Worm (Caenorhabditis elegans) whole organism, mixed stage, embryonic: ENCODE results near the gene rde-12.
A peak's percentile ranks its signal among the peaks of the same experiment; 100 is the strongest.

Experiments used
- M03D4.4 ChIP-seq: sonication (generic microtip); optimal IDR thresholded peaks from 2 replicates; lab custom pipeline; 2017; ENCODE audit warnings: mild to moderate bottlenecking, missing genetic modification characterization, missing compliant biosample characterization
- bed-3 ChIP-seq: fragments of 200-800 bp; sonication (Bioruptor generic); optimal IDR thresholded peaks from 3 replicates; lab custom pipeline; 2018; ENCODE audit warnings: mild to moderate bottlenecking, missing genetic modification characterization, moderate library complexity, missing compliant biosample characterization
- blmp-1 ChIP-seq: fragments of 150-350 bp; optimal IDR thresholded peaks from 2 replicates; lab custom pipeline; 2014; ENCODE audit warnings: missing biosample characterization, missing genetic modification characterization
- ceh-39 ChIP-seq: fragments of 150-350 bp; optimal IDR thresholded peaks from 2 replicates; lab custom pipeline; 2014; ENCODE audit warnings: missing biosample characterization, missing genetic modification characterization
- ceh-43 ChIP-seq: fragments of 200-800 bp; sonication (Bioruptor generic); optimal IDR thresholded peaks from 2 replicates; lab custom pipeline; 2018; ENCODE audit warnings: mild to moderate bottlenecking, missing genetic modification characterization, moderate library complexity, missing compliant biosample characterization
- ceh-83 ChIP-seq: fragments of 200-800 bp; sonication (Bioruptor generic); optimal IDR thresholded peaks from 2 replicates; lab custom pipeline; 2018; ENCODE audit warnings: mild to moderate bottlenecking, missing genetic modification characterization, missing compliant biosample characterization
- ces-1 ChIP-seq: fragments of 150-350 bp; optimal IDR thresholded peaks from 2 replicates; lab custom pipeline; 2014; ENCODE audit warnings: missing biosample characterization, missing genetic modification reagents, missing genetic modification characterization
- cnd-1 ChIP-seq: fragments of 200-800 bp; sonication (Bioruptor generic); optimal IDR thresholded peaks from 2 replicates; lab custom pipeline; 2018; ENCODE audit warnings: mild to moderate bottlenecking, missing genetic modification characterization, missing compliant biosample characterization
- drap-1 ChIP-seq: fragments of 200-800 bp; sonication (Bioruptor generic); optimal IDR thresholded peaks from 3 replicates; lab custom pipeline; 2018; ENCODE audit warnings: mild to moderate bottlenecking, missing genetic modification characterization, missing compliant biosample characterization
- elt-1 ChIP-seq: sonication (generic microtip); optimal IDR thresholded peaks from 2 replicates; lab custom pipeline; 2017; ENCODE audit warnings: missing genetic modification characterization, mild to moderate bottlenecking, missing compliant biosample characterization, antibody characterized with exemption, moderate library complexity, borderline replicate concordance; ENCODE audit not compliant: insufficient read depth
- elt-3 ChIP-seq: fragments of 150-350 bp; optimal IDR thresholded peaks from 2 replicates; lab custom pipeline; 2014; ENCODE audit warnings: missing biosample characterization, missing genetic modification characterization
- flh-1 ChIP-seq: fragments of 200-800 bp; sonication (Bioruptor generic); optimal IDR thresholded peaks from 2 replicates; lab custom pipeline; 2018; ENCODE audit warnings: mild to moderate bottlenecking, missing genetic modification characterization, moderate library complexity, missing compliant biosample characterization
- ham-2 ChIP-seq: fragments of 200-800 bp; sonication (Bioruptor generic); optimal IDR thresholded peaks from 2 replicates; lab custom pipeline; 2018; ENCODE audit warnings: mild to moderate bottlenecking, missing genetic modification characterization, missing compliant biosample characterization
- hlh-1 ChIP-seq: fragments of 150-350 bp; optimal IDR thresholded peaks from 2 replicates; lab custom pipeline; 2014; ENCODE audit warnings: missing biosample characterization, missing genetic modification reagents, missing genetic modification characterization
- lin-13 ChIP-seq: fragments of 150-350 bp; optimal IDR thresholded peaks from 2 replicates; lab custom pipeline; 2014; ENCODE audit warnings: missing biosample characterization, missing genetic modification characterization
- lin-32 ChIP-seq: fragments of 200-800 bp; sonication (Bioruptor generic); optimal IDR thresholded peaks from 2 replicates; lab custom pipeline; 2018; ENCODE audit warnings: mild to moderate bottlenecking, missing genetic modification characterization, missing compliant biosample characterization
- lsy-2 ChIP-seq: fragments of 150-350 bp; optimal IDR thresholded peaks from 2 replicates; lab custom pipeline; 2014; ENCODE audit warnings: missing biosample characterization, missing genetic modification characterization
- mab-5 ChIP-seq: fragments of 150-350 bp; optimal IDR thresholded peaks from 2 replicates; lab custom pipeline; 2014; ENCODE audit warnings: missing biosample characterization, missing genetic modification characterization
- mls-2 ChIP-seq: sonication (generic microtip); optimal IDR thresholded peaks from 2 replicates; lab custom pipeline; 2016; ENCODE audit warnings: mild to moderate bottlenecking, missing genetic modification characterization, moderate library complexity, missing compliant biosample characterization
- nhr-12 ChIP-seq: fragments of 150-350 bp; optimal IDR thresholded peaks from 2 replicates; lab custom pipeline; 2014; ENCODE audit warnings: missing biosample characterization, missing genetic modification characterization
- nhr-2 ChIP-seq: fragments of 150-350 bp; optimal IDR thresholded peaks from 2 replicates; lab custom pipeline; 2014; ENCODE audit warnings: missing biosample characterization, missing genetic modification characterization
- nhr-237 ChIP-seq: fragments of 150-350 bp; optimal IDR thresholded peaks from 2 replicates; lab custom pipeline; 2014; ENCODE audit warnings: missing biosample characterization, missing genetic modification characterization
- nhr-28 ChIP-seq: fragments of 150-350 bp; optimal IDR thresholded peaks from 2 replicates; lab custom pipeline; 2014; ENCODE audit warnings: missing biosample characterization, missing genetic modification characterization
- nhr-76 ChIP-seq: sonication (generic microtip); optimal IDR thresholded peaks from 2 replicates; lab custom pipeline; 2017; ENCODE audit warnings: missing biosample characterization, missing genetic modification characterization
- sem-2 ChIP-seq: fragments of 200-800 bp; sonication (Bioruptor generic); optimal IDR thresholded peaks from 2 replicates; lab custom pipeline; 2018; ENCODE audit warnings: mild to moderate bottlenecking, missing genetic modification characterization, missing compliant biosample characterization
- snpc-4 ChIP-seq: fragments of 150-350 bp; optimal IDR thresholded peaks from 2 replicates; lab custom pipeline; 2014; ENCODE audit warnings: missing biosample characterization, missing genetic modification characterization
- sptf-1 ChIP-seq: sonication (generic microtip); optimal IDR thresholded peaks from 2 replicates; lab custom pipeline; 2017; ENCODE audit warnings: mild to moderate bottlenecking, missing genetic modification characterization, moderate library complexity, missing compliant biosample characterization
- tbx-8 ChIP-seq: fragments of 200-800 bp; sonication (Bioruptor generic); optimal IDR thresholded peaks from 2 replicates; lab custom pipeline; 2018; ENCODE audit warnings: mild to moderate bottlenecking, missing genetic modification characterization, moderate library complexity, missing compliant biosample characterization
- unc-39 ChIP-seq: fragments of 150-350 bp; optimal IDR thresholded peaks from 2 replicates; lab custom pipeline; 2014; ENCODE audit warnings: missing biosample characterization, missing genetic modification characterization
- unc-62 ChIP-seq: fragments of 150-350 bp; optimal IDR thresholded peaks from 2 replicates; lab custom pipeline; 2014; ENCODE audit warnings: missing biosample characterization, missing genetic modification reagents, missing genetic modification characterization
- zip-8 ChIP-seq: fragments of 150-350 bp; optimal IDR thresholded peaks from 2 replicates; lab custom pipeline; 2014; ENCODE audit warnings: missing biosample characterization, missing genetic modification characterization

Gene rde-12

ce11 chrV:13649730-13650349 is 15.3 kb upstream of the rde-12 start, which contains the start of gene H37A05.4:
Gene H37A05.4, minus strand, starts transcription at chrV:13649780.
- no peak for TF ChIP-seq unc-62 (GFP tag; lab: Kevin White, UChicago)
- TF ChIP-seq sem-2 (GFP tag; lab: Kevin White, UChicago), result peak; percentile 7
- no peak for TF ChIP-seq cnd-1 (tag; lab: Kevin White, UChicago)
- TF ChIP-seq sptf-1, result peak; percentile 9
- TF ChIP-seq ceh-39, result peak; percentile 77
- no peak for TF ChIP-seq mab-5 (tag; lab: Kevin White, UChicago)
- TF ChIP-seq drap-1 (GFP tag; lab: Kevin White, UChicago), result no peak

ce11 chrV:13650800-13651199 is 14.4 kb upstream of the rde-12 start:
- no peak for TF ChIP-seq drap-1 (GFP tag; lab: Kevin White, UChicago)
- TF ChIP-seq lsy-2, result no peak

- TF ChIP-seq mab-5 (tag; lab: Kevin White, UChicago) (no peak), nhr-76 (tag; lab: Kevin White, UChicago) (no peak), ces-1 (GFP tag; lab: Kevin White, UChicago) (no peak), bed-3 (no peak), blmp-1 (tag; lab: Kevin White, UChicago) (no peak), tbx-8 (GFP tag; lab: Kevin White, UChicago) (no peak), zip-8 (tag; lab: Kevin White, UChicago) (no peak), unc-62 (GFP tag; lab: Kevin White, UChicago) (no peak), ceh-43 (GFP tag; lab: Kevin White, UChicago) (no peak), hlh-1 (tag; lab: Kevin White, UChicago) (no peak), unc-39 (no peak), flh-1 (GFP tag; lab: Kevin White, UChicago) (no peak), ham-2 (GFP tag; lab: Kevin White, UChicago) (no peak), nhr-2 (no peak), sptf-1 (no peak)
Measured at ce11 chrV:13652322-13652721, 12.9 kb upstream of the rde-12 start.

ce11 chrV:13653713-13654393 is 11.3 kb upstream of the rde-12 start, which contains the start of gene lpin-1:
Gene lpin-1, minus strand, starts transcription at chrV:13654129.
- TF ChIP-seq nhr-76 (tag; lab: Kevin White, UChicago) (no peak), mls-2 (tag; lab: Kevin White, UChicago) (no peak), ceh-39 (no peak), hlh-1 (tag; lab: Kevin White, UChicago) (no peak), unc-62 (GFP tag; lab: Kevin White, UChicago) (no peak), ces-1 (GFP tag; lab: Kevin White, UChicago) (no peak), lin-32 (GFP tag; lab: Kevin White, UChicago) (no peak), ceh-83 (no peak), tbx-8 (GFP tag; lab: Kevin White, UChicago) (no peak), lsy-2 (no peak), zip-8 (tag; lab: Kevin White, UChicago) (no peak), flh-1 (GFP tag; lab: Kevin White, UChicago) (no peak), M03D4.4 (tag; lab: Kevin White, UChicago) (no peak), unc-39 (no peak), elt-1 (tag; lab: Kevin White, UChicago) (no peak), mab-5 (tag; lab: Kevin White, UChicago) (no peak), cnd-1 (tag; lab: Kevin White, UChicago) (no peak), nhr-2 (no peak)

ce11 chrV:13654394-13654792 is 10.8 kb upstream of the rde-12 start:
- TF ChIP-seq snpc-4 (tag; lab: Kevin White, UChicago) (no peak), ces-1 (GFP tag; lab: Kevin White, UChicago) (no peak), lin-13 (tag; lab: Kevin White, UChicago) (no peak), zip-8 (tag; lab: Kevin White, UChicago) (no peak), nhr-28 (tag; lab: Kevin White, UChicago) (no peak), ceh-39 (no peak), nhr-76 (tag; lab: Kevin White, UChicago) (no peak), lsy-2 (no peak), elt-3 (tag; lab: Kevin White, UChicago) (no peak), drap-1 (GFP tag; lab: Kevin White, UChicago) (no peak), cnd-1 (tag; lab: Kevin White, UChicago) (no peak), nhr-237 (tag; lab: Kevin White, UChicago) (no peak), nhr-12 (no peak), ham-2 (GFP tag; lab: Kevin White, UChicago) (no peak), mls-2 (tag; lab: Kevin White, UChicago) (no peak), unc-39 (no peak), unc-62 (GFP tag; lab: Kevin White, UChicago) (no peak)
